Fruit fly (Drosophila melanogaster): ENCODE results near the gene Ost48.
A peak's percentile ranks its signal among the peaks of the same experiment; 100 is the strongest.

Ost48 gene

DNA sequence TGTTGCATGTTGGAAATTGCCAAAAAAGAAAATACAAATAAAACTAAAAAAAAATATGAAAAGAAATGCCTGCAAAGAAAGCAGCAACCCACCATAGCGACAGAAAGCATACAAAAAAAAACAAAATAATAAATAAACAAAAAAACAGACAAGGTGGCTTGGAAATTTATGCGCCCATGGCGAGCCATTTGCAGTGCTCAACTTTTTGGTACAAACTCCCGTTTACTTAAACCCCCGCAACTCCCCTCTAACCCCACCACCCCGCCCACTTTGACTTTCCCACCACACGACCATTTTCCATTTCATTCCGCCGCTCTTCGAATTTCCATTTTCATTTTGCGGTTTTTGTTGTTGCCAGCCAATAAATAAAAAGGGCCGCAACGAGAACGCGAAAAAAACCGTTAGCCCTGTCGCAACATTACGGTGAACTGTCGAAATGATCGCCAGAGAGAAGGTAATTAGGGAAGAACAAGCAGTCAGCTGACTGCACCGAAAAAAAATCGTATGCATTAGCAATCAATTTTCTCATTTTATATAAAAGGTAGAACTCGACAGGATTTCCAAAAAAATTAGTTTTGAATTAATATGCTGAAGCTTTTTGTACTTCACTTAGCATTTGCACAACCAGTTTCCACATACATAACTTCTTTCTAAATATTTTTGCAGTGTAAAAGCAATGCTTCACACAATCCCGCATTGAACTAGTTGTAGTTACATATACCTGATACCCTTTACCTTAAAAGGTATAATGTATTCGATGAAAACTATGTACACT, 21.4 kb downstream of the Ost48 start (continued):
- TF ChIP-seq dmrt99B (tag; optimal IDR thresholded peaks at IDR 0.05): peak; percentile 73
- peak; percentile 44 for TF ChIP-seq ewg (GFP tag; optimal IDR thresholded peaks at IDR 0.05)
- no peak for TF ChIP-seq CG42726 (GFP tag; IDR thresholded peaks at IDR 0.05; ENCODE audit: partially characterized antibody)
- peak; percentile 14 for TF ChIP-seq CG12659 (GFP tag; optimal IDR thresholded peaks at IDR 0.05)
- no peak for TF ChIP-seq CrebB (tag; optimal IDR thresholded peaks at IDR 0.05)
- peak; percentile 6 for TF ChIP-seq CG2875 (GFP tag; optimal IDR thresholded peaks at IDR 0.05)
- TF ChIP-seq eve (GFP tag; optimal IDR thresholded peaks at IDR 0.05): no peak
- TF ChIP-seq tna (GFP tag; IDR thresholded peaks at IDR 0.05; ENCODE audit: partially characterized antibody): no peak
- TF ChIP-seq CoRest (tag; optimal IDR thresholded peaks at IDR 0.05): peak; percentile 60
- TF ChIP-seq jumu (GFP tag; optimal IDR thresholded peaks at IDR 0.05): peak; percentile 24
- no peak for TF ChIP-seq kni (GFP tag; optimal IDR thresholded peaks at IDR 0.05)
- no peak for TF ChIP-seq Lim3 (GFP tag; IDR thresholded peaks at IDR 0.05)
- TF ChIP-seq CG7745 (tag; optimal IDR thresholded peaks at IDR 0.05): no peak
- TF ChIP-seq slp2 (GFP tag; optimal IDR thresholded peaks at IDR 0.05): peak; percentile 36
- TF ChIP-seq chn (GFP tag; optimal IDR thresholded peaks at IDR 0.05): peak; percentile 3
- no peak for TF ChIP-seq Dip3 (GFP tag; optimal IDR thresholded peaks at IDR 0.05)
- TF ChIP-seq CG9727 (GFP tag; optimal IDR thresholded peaks at IDR 0.05): peak; percentile 22
- no peak for TF ChIP-seq CG1792 (GFP tag; optimal IDR thresholded peaks at IDR 0.05)
- no peak for TF ChIP-seq CG16779 (GFP tag; IDR thresholded peaks at IDR 0.05)
- peak; percentile 36 for TF ChIP-seq Max (GFP tag; optimal IDR thresholded peaks at IDR 0.05)
- TF ChIP-seq gro (GFP tag; optimal IDR thresholded peaks at IDR 0.05): no peak
- TF ChIP-seq Adf1 (GFP tag; IDR thresholded peaks at IDR 0.05): no peak
- no peak for TF ChIP-seq CG33557 (GFP tag; optimal IDR thresholded peaks at IDR 0.05)
- no peak for TF ChIP-seq CkIIα-i1 (GFP tag; IDR thresholded peaks at IDR 0.05)
- TF ChIP-seq bigmax (GFP tag; optimal IDR thresholded peaks at IDR 0.05): no peak
- no peak for TF ChIP-seq Neu2 (GFP tag; optimal IDR thresholded peaks at IDR 0.05; ENCODE audit: borderline replicate concordance)
- TF ChIP-seq CG2116 (GFP tag; optimal IDR thresholded peaks at IDR 0.05): no peak
- no peak for TF ChIP-seq ap (GFP tag; IDR thresholded peaks at IDR 0.05)
- no peak for TF ChIP-seq Dbx (GFP tag; IDR thresholded peaks at IDR 0.05)
- no peak for TF ChIP-seq MBD-R2 (GFP tag; IDR thresholded peaks at IDR 0.05)
- peak; percentile 39 for TF ChIP-seq CG14710 (tag; optimal IDR thresholded peaks at IDR 0.05)
- TF ChIP-seq dysf (GFP tag; IDR thresholded peaks at IDR 0.05): peak; percentile 71
- no peak for TF ChIP-seq CG31365 (tag; optimal IDR thresholded peaks at IDR 0.05)
- TF ChIP-seq pb (GFP tag; optimal IDR thresholded peaks at IDR 0.05): no peak
- peak; percentile 68 for TF ChIP-seq Ptx1 (GFP tag; IDR thresholded peaks at IDR 0.05)
- TF ChIP-seq tin (GFP tag; optimal IDR thresholded peaks at IDR 0.05): peak; percentile 37
- no peak for TF ChIP-seq CG8765 (GFP tag; IDR thresholded peaks at IDR 0.05)
- no peak for TF ChIP-seq CG10274 (GFP tag; optimal IDR thresholded peaks at IDR 0.05)
- TF ChIP-seq CG13424 (tag; optimal IDR thresholded peaks at IDR 0.05): peak; percentile 49
- no peak for TF ChIP-seq trh (GFP tag; optimal IDR thresholded peaks at IDR 0.05)
- TF ChIP-seq CG17568 (GFP tag; optimal IDR thresholded peaks at IDR 0.05): no peak
- no peak for TF ChIP-seq lbe (GFP tag; optimal IDR thresholded peaks at IDR 0.05)
- no peak for TF ChIP-seq Abd-B (GFP tag; optimal IDR thresholded peaks at IDR 0.05)
- no peak for TF ChIP-seq BtbVII (GFP tag; optimal IDR thresholded peaks at IDR 0.05)
- peak; percentile 47; the same call in 1 of the 2 replicates for TF ChIP-seq CG14441 (GFP tag; IDR thresholded peaks at IDR 0.05)
- TF ChIP-seq p53 (GFP tag; optimal IDR thresholded peaks at IDR 0.05): no peak
- TF ChIP-seq run (tag; optimal IDR thresholded peaks at IDR 0.05): peak; percentile 25
- peak; percentile 30 for TF ChIP-seq CG10267 (tag; optimal IDR thresholded peaks at IDR 0.05)
- TF ChIP-seq btn (GFP tag; optimal IDR thresholded peaks at IDR 0.05): peak; percentile 28
- 0 out of 3 replicates have a peak, but pooled peaks have one; percentile 24 for TF ChIP-seq ase (GFP tag; IDR thresholded peaks at IDR 0.05)
